Worm (Caenorhabditis elegans) whole organism, L4/young adult: Measurements from ENCODE around the gene F58B3.6.

Experiments used
- W03F9.2 ChIP-seq: fragments of 150-350 bp; optimal IDR thresholded peaks from 2 replicates; lab custom pipeline; 2014; ENCODE audit warnings: missing biosample characterization, missing genetic modification characterization
- dao-5 ChIP-seq: sonication (generic microtip); optimal IDR thresholded peaks from 2 replicates; lab custom pipeline; 2016; ENCODE audit warnings: missing genotype, missing genetic modification characterization, moderate library complexity, missing compliant biosample characterization
- him-1 ChIP-seq: sonication (generic microtip); optimal IDR thresholded peaks from 2 replicates; lab custom pipeline; 2016; ENCODE audit warnings: missing genotype, missing genetic modification reagents, missing genetic modification characterization, missing compliant biosample characterization

DNA sequence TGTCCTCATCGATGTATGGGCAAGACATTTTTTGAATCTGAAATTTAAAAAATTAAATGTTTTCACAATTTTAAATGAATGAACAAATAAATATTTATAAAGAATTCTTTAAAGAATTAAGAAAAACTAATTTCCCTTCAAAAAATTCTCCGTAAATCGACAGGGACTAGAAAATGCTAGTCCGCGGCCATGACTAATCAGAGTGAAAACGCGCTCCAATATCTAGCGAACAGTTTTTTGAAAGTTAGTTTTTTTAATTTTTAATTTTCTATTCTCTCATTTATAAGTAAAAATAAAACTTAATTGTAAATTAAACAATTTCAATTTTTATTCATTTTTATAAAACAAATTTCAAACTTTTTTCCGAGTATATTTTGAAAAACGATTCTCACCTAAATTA, 43.6 kb upstream of the F58B3.6 start:
- no peak for TF ChIP-seq dao-5 (tag; lab: Kevin White, UChicago)
- no peak for TF ChIP-seq him-1 (tag; lab: Kevin White, UChicago)
- TF ChIP-seq W03F9.2 (tag; lab: Kevin White, UChicago) = peak; percentile 88
